Fruit fly (Drosophila melanogaster): ENCODE measurements around the gene CG4928.
A peak's percentile ranks its signal among the peaks of the same experiment; 100 is the strongest.

The CG4928 gene

dm6 chrX:16886551-16886950 is 26.4 kb upstream of the CG4928 start, which contains the start of the genes DENR and CG4880 (continued):
- TF ChIP-seq crol (GFP tag; IDR thresholded peaks at IDR 0.05) (no peak), CG12219 (GFP tag; optimal IDR thresholded peaks at IDR 0.05) (no peak), Doc3 (GFP tag; IDR thresholded peaks at IDR 0.05; ENCODE audit: partially characterized antibody) (0 out of 3 replicates have a peak, but pooled peaks have one; percentile 30), stwl (tag; optimal IDR thresholded peaks at IDR 0.05) (peak; percentile 33), trh (GFP tag; optimal IDR thresholded peaks at IDR 0.05) (no peak), CG12659 (GFP tag; optimal IDR thresholded peaks at IDR 0.05) (peak; percentile 6), Scr (GFP tag; IDR thresholded peaks at IDR 0.05; ENCODE audit: partially characterized antibody) (peak; percentile 66), inv (GFP tag; IDR thresholded peaks at IDR 0.05; ENCODE audit: partially characterized antibody) (peak; percentile 35; the same call in 1 of the 2 replicates), HLH4C (GFP tag; IDR thresholded peaks at IDR 0.05; ENCODE audit: partially characterized antibody) (0 out of 3 replicates have a peak, but pooled peaks have one; percentile 20), CoRest (tag; optimal IDR thresholded peaks at IDR 0.05) (no peak), gcm (GFP tag; optimal IDR thresholded peaks at IDR 0.05) (no peak), CG30020 (tag; optimal IDR thresholded peaks at IDR 0.05) (peak; percentile 44), CG10462 (GFP tag; optimal IDR thresholded peaks at IDR 0.05) (no peak), B-H2 (GFP tag; optimal IDR thresholded peaks at IDR 0.05) (no peak), CG14710 (tag; optimal IDR thresholded peaks at IDR 0.05) (peak; percentile 36), toy (GFP tag; IDR thresholded peaks at IDR 0.05) (no peak), nmo (GFP tag; optimal IDR thresholded peaks at IDR 0.05) (peak; percentile 8), dmrt11E (tag; optimal IDR thresholded peaks at IDR 0.05) (no peak), trem (tag; optimal IDR thresholded peaks at IDR 0.05) (peak; percentile 38), fd96Cb (tag; optimal IDR thresholded peaks at IDR 0.05) (no peak), sd (tag; optimal IDR thresholded peaks at IDR 0.05) (peak; percentile 0), bbx (GFP tag; IDR thresholded peaks at IDR 0.05; ENCODE audit: partially characterized antibody) (peak; percentile 34; the same call in 1 of the 2 replicates), unc-4 (GFP tag; IDR thresholded peaks at IDR 0.05; ENCODE audit: partially characterized antibody) (peak; percentile 54; the same call in 1 of the 2 replicates), YL-1 (GFP tag; optimal IDR thresholded peaks at IDR 0.05) (peak; percentile 2), amos (GFP tag; IDR thresholded peaks at IDR 0.05; ENCODE audit: partially characterized antibody) (peak; percentile 49), CG10147 (GFP tag; optimal IDR thresholded peaks at IDR 0.05) (no peak), sna (GFP tag; IDR thresholded peaks at IDR 0.05; ENCODE audit: partially characterized antibody) (peak; percentile 53; the same call in 1 of the 2 replicates), abd-A (tag; optimal IDR thresholded peaks at IDR 0.05) (no peak), NC2β (GFP tag; optimal IDR thresholded peaks at IDR 0.05) (no peak), wek (GFP tag; optimal IDR thresholded peaks at IDR 0.05) (no peak), CG2712 (tag; optimal IDR thresholded peaks at IDR 0.05) (no peak), CG7839 (tag; optimal IDR thresholded peaks at IDR 0.05) (no peak), pzg (GFP tag; optimal IDR thresholded peaks at IDR 0.05) (peak; percentile 18)

dm6 chrX:16889510-16889909 is 23.5 kb upstream of the CG4928 start, which contains the start of gene CG13002:
Gene CG13002 (plus strand): TSS chrX:16889810.
- TF ChIP-seq Ssrp (tag; optimal IDR thresholded peaks at IDR 0.05) (no peak), MESR4 (GFP tag; optimal IDR thresholded peaks at IDR 0.05) (no peak), CG4424 (GFP tag; optimal IDR thresholded peaks at IDR 0.05) (no peak), E2f2 (GFP tag; IDR thresholded peaks at IDR 0.05) (no peak), CG18011 (GFP tag; optimal IDR thresholded peaks at IDR 0.05) (no peak), CG6813 (GFP tag; optimal IDR thresholded peaks at IDR 0.05) (no peak), Hr51 (GFP tag; optimal IDR thresholded peaks at IDR 0.05) (no peak), CG14860 (GFP tag; IDR thresholded peaks at IDR 0.05; ENCODE audit: partially characterized antibody) (no peak), sna (GFP tag; IDR thresholded peaks at IDR 0.05; ENCODE audit: partially characterized antibody) (no peak), ken (GFP tag; IDR thresholded peaks at IDR 0.05) (no peak), Sry-β (GFP tag; optimal IDR thresholded peaks at IDR 0.05) (no peak), CG3065 (GFP tag; optimal IDR thresholded peaks at IDR 0.05) (no peak), maf-S (GFP tag; optimal IDR thresholded peaks at IDR 0.05) (no peak), stwl (tag; optimal IDR thresholded peaks at IDR 0.05) (no peak)
